Fruit fly (Drosophila melanogaster): ENCODE data around the gene CG32425.

DNA sequence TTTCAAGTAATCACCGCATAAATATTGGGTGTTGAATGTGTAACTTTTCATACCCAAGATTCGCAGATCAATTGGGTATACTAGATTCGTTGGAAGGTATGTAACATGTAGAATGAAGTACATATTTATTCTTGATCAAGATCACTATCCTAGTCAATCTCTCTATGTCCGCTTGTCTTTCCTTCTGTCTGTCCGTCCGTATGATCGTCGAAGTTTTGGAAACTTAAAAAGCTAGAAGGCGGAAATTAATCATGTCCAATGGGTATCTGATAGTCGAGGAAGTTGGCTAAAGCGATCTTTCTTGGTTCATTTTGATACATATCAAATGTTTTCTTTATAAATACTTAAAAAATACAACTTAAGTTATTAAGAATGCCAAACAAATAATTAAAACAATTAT is 9.5 kb upstream of the CG32425 start:
- TF ChIP-seq psq (optimal IDR thresholded peaks at IDR 0.05), result no peak
- peak; percentile 34 for TF ChIP-seq pan (optimal IDR thresholded peaks at IDR 0.05)

Data from whole organism.